Worm (Caenorhabditis elegans): ENCODE data around the gene cal-5.

DNA sequence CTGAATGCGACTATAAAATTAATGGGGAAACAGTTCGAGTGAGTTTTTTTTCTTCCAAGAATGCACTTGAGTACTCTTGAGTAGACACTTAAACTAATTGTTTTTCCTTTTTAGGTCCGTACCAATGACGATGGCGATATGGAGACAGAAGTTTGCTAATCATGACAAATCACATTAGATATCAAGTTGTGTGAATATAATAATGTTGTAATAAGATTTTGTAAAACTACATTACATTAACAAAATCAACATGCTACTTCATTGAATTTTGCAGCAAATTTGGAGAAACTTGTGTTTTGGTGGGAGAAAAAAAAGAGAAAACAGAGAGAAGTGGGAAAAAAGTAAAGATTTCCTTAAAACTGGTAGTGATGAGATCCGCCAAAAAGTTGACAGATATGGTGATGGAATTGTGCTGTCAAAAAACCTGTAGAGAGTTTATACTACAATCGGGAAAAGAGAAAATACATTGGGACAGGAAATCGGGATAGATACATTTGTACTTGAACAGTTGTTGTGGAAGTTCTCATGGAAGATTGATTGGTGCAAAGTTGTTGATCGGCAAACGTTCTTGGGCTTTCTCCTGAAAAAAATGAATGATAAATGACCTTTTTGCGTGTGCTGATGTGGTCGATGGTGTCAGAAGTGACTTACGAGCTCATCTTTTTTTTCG, 49.7 kb downstream of the cal-5 start:
- no peak for TF ChIP-seq flt-1 (GFP tag; IDR thresholded peaks at IDR 0.05)
- no peak for TF ChIP-seq ztf-29 (GFP tag; IDR thresholded peaks at IDR 0.05)
- no peak for TF ChIP-seq tab-1 (GFP tag; IDR thresholded peaks at IDR 0.05)
- no peak for TF ChIP-seq med-1 (GFP tag; optimal IDR thresholded peaks at IDR 0.05; ENCODE audit: insufficient read depth)
- no peak for TF ChIP-seq cog-1 (tag; optimal IDR thresholded peaks at IDR 0.05)
- no peak for TF ChIP-seq T22C8.4 (GFP tag; IDR thresholded peaks at IDR 0.05)
- TF ChIP-seq ztf-23 (GFP tag; IDR thresholded peaks at IDR 0.05) = no peak
- no peak for TF ChIP-seq klf-2 (GFP tag; conservative IDR thresholded peaks at IDR 0.05)
